Fruit fly (Drosophila melanogaster): Measurements from ENCODE around the gene t-Grip91.

t-Grip91 gene

dm6 chr2L:15750523-15751258, 33.2 kb upstream of the t-Grip91 start, which contains the start of gene ND-B17 (continued):
- peak; percentile 25 for TF ChIP-seq ab (GFP tag; optimal IDR thresholded peaks at IDR 0.05)
- TF ChIP-seq pita (GFP tag; optimal IDR thresholded peaks at IDR 0.05), result no peak
- TF ChIP-seq CG9797 (GFP tag; optimal IDR thresholded peaks at IDR 0.05), result peak; percentile 79
- TF ChIP-seq Hr3 (GFP tag; optimal IDR thresholded peaks at IDR 0.05), result peak; percentile 46
- TF ChIP-seq CG12391 (tag; optimal IDR thresholded peaks at IDR 0.05), result peak; percentile 50
- 0 out of 2 replicates have a peak, but pooled peaks have one; percentile 21 for TF ChIP-seq unc-4 (GFP tag; IDR thresholded peaks at IDR 0.05; ENCODE audit: partially characterized antibody)
- no peak for TF ChIP-seq fd3F (GFP tag; optimal IDR thresholded peaks at IDR 0.05)
- TF ChIP-seq CG18599 (GFP tag; optimal IDR thresholded peaks at IDR 0.05), result no peak
- TF ChIP-seq dati (GFP tag; IDR thresholded peaks at IDR 0.05), result 0 out of 2 replicates have a peak, but pooled peaks have one; percentile 29
- TF ChIP-seq lov (optimal IDR thresholded peaks at IDR 0.05), result no peak
- TF ChIP-seq lov (GFP tag; IDR thresholded peaks at IDR 0.05), result no peak
- peak; percentile 34 for TF ChIP-seq CG1602 (GFP tag; optimal IDR thresholded peaks at IDR 0.05)
- TF ChIP-seq CG4424 (GFP tag; optimal IDR thresholded peaks at IDR 0.05), result no peak
- peak; percentile 21 for TF ChIP-seq CG12155 (GFP tag; optimal IDR thresholded peaks at IDR 0.05)
- TF ChIP-seq CG11723 (GFP tag; optimal IDR thresholded peaks at IDR 0.05), result no peak

- no peak for TF ChIP-seq her (GFP tag; optimal IDR thresholded peaks at IDR 0.05)
- no peak for TF ChIP-seq CG1602 (GFP tag; optimal IDR thresholded peaks at IDR 0.05)
- no peak for TF ChIP-seq Hey (tag; optimal IDR thresholded peaks at IDR 0.05)
- no peak for TF ChIP-seq hbn (GFP tag; IDR thresholded peaks at IDR 0.05; ENCODE audit: partially characterized antibody)
- peak; percentile 14 for TF ChIP-seq CG18619 (GFP tag; optimal IDR thresholded peaks at IDR 0.05)
- no peak for TF ChIP-seq Neu2 (GFP tag; optimal IDR thresholded peaks at IDR 0.05; ENCODE audit: borderline replicate concordance)
- TF ChIP-seq CG31388 (GFP tag; optimal IDR thresholded peaks at IDR 0.05), result no peak
- 0 out of 3 replicates have a peak, but pooled peaks have one; percentile 28 for TF ChIP-seq CG2889 (GFP tag; IDR thresholded peaks at IDR 0.05)
- peak; percentile 71 for TF ChIP-seq D19B (GFP tag; optimal IDR thresholded peaks at IDR 0.05)
- TF ChIP-seq CG17568 (GFP tag; optimal IDR thresholded peaks at IDR 0.05), result no peak
- no peak for TF ChIP-seq lov (optimal IDR thresholded peaks at IDR 0.05)
- 0 out of 3 replicates have a peak, but pooled peaks have one; percentile 9 for TF ChIP-seq lov (GFP tag; IDR thresholded peaks at IDR 0.05)
- no peak for TF ChIP-seq CG8924 (tag; optimal IDR thresholded peaks at IDR 0.05)
- no peak for TF ChIP-seq Ets65A (GFP tag)
- no peak for TF ChIP-seq CG12659 (GFP tag; optimal IDR thresholded peaks at IDR 0.05)
- TF ChIP-seq Ptx1 (GFP tag; IDR thresholded peaks at IDR 0.05), result 0 out of 2 replicates have a peak, but pooled peaks have one; percentile 1
- TF ChIP-seq Sry-δ (GFP tag; optimal IDR thresholded peaks at IDR 0.05), result no peak
- 0 out of 3 replicates have a peak, but pooled peaks have one; percentile 8 for TF ChIP-seq CG14050 (GFP tag; IDR thresholded peaks at IDR 0.05)
- TF ChIP-seq HmgZ (tag; optimal IDR thresholded peaks at IDR 0.05), result no peak
- no peak for TF ChIP-seq CG5180 (GFP tag; optimal IDR thresholded peaks at IDR 0.05)
- no peak for TF ChIP-seq ap (GFP tag; IDR thresholded peaks at IDR 0.05)
- no peak for TF ChIP-seq Nf-YB (GFP tag; optimal IDR thresholded peaks at IDR 0.05)
- no peak for TF ChIP-seq Awh (GFP tag; IDR thresholded peaks at IDR 0.05)
- TF ChIP-seq CG7357 (GFP tag; IDR thresholded peaks at IDR 0.05), result 0 out of 3 replicates have a peak, but pooled peaks have one; percentile 26
- TF ChIP-seq en (GFP tag; optimal IDR thresholded peaks at IDR 0.05), result no peak
- TF ChIP-seq CG15011 (GFP tag; optimal IDR thresholded peaks at IDR 0.05), result no peak
- TF ChIP-seq Eip74EF (GFP tag; optimal IDR thresholded peaks at IDR 0.05), result no peak
- no peak for TF ChIP-seq chif (GFP tag; optimal IDR thresholded peaks at IDR 0.05)
- TF ChIP-seq D19A (tag; optimal IDR thresholded peaks at IDR 0.05), result no peak
- TF ChIP-seq CG31224 (GFP tag; IDR thresholded peaks at IDR 0.05), result 0 out of 2 replicates have a peak, but pooled peaks have one; percentile 15
- TF ChIP-seq sr (GFP tag; IDR thresholded peaks at IDR 0.05), result no peak
- no peak for TF ChIP-seq unc-4 (GFP tag; IDR thresholded peaks at IDR 0.05; ENCODE audit: partially characterized antibody)
- no peak for TF ChIP-seq rib (GFP tag; IDR thresholded peaks at IDR 0.05)
- no peak for TF ChIP-seq Adf1 (GFP tag; IDR thresholded peaks at IDR 0.05)
- no peak for TF ChIP-seq trem (tag; optimal IDR thresholded peaks at IDR 0.05)
- no peak for TF ChIP-seq pfk (GFP tag; optimal IDR thresholded peaks at IDR 0.05)
- no peak for TF ChIP-seq CG12744 (GFP tag; optimal IDR thresholded peaks at IDR 0.05)
Measured at dm6 chr2L:15751259-15751555, 32.7 kb upstream of the t-Grip91 start.
